Worm (Caenorhabditis elegans): ENCODE results near the gene rpac-19.

The rpac-19 gene

ce11 chrIII:9590212-9590611 lies 39.5 kb downstream of the rpac-19 start:
- TF ChIP-seq W03F9.2 (tag; optimal IDR thresholded peaks at IDR 0.05) (no peak), dao-5 (tag; optimal IDR thresholded peaks at IDR 0.05) (no peak), him-1 (tag; optimal IDR thresholded peaks at IDR 0.05) (no peak)

ce11 chrIII:9585314-9585713 lies 44.4 kb downstream of the rpac-19 start:
- no peak for TF ChIP-seq dao-5 (tag; optimal IDR thresholded peaks at IDR 0.05)
- no peak for TF ChIP-seq him-1 (tag; optimal IDR thresholded peaks at IDR 0.05)
- TF ChIP-seq W03F9.2 (tag; optimal IDR thresholded peaks at IDR 0.05): no peak

ce11 chrIII:9583224-9583623 lies 46.5 kb downstream of the rpac-19 start:
- TF ChIP-seq dao-5 (tag; optimal IDR thresholded peaks at IDR 0.05) (no peak), him-1 (tag; optimal IDR thresholded peaks at IDR 0.05) (no peak), W03F9.2 (tag; optimal IDR thresholded peaks at IDR 0.05) (no peak)

ce11 chrIII:9582240-9582639 lies 47.4 kb downstream of the rpac-19 start, which contains the start of gene C48B4.3:
C48B4.3 (minus strand) TSS chrIII:9582388.
- TF ChIP-seq W03F9.2 (tag; optimal IDR thresholded peaks at IDR 0.05) (no peak), dao-5 (tag; optimal IDR thresholded peaks at IDR 0.05) (no peak), him-1 (tag; optimal IDR thresholded peaks at IDR 0.05) (no peak)

ce11 chrIII:9580039-9580891 lies 49.4 kb downstream of the rpac-19 start, which contains the start of gene ced-7:
ced-7 (minus strand) TSS chrIII:9580089.
- TF ChIP-seq dao-5 (tag; optimal IDR thresholded peaks at IDR 0.05): no peak
